Fruit fly (Drosophila melanogaster) whole organism, embryonic: ENCODE measurements around the gene Dredd.

Experiments used
- B-H2 ChIP-seq: fragments of 200-800 bp; sonication (Bioruptor generic); optimal IDR thresholded peaks from 2 replicates; lab custom pipeline; 2018; ENCODE audit warnings: missing biosample characterization, mild to moderate bottlenecking, missing genetic modification characterization
- Bdp1 ChIP-seq: fragments of 200-800 bp; sonication (Bioruptor generic); optimal IDR thresholded peaks from 3 replicates; lab custom pipeline; 2016; ENCODE audit warnings: missing biosample characterization, missing genetic modification characterization
- CG11093 ChIP-seq: fragments of 200-800 bp; sonication (Bioruptor generic); IDR thresholded peaks from 3 replicates; pipeline ENCODE4 v1.3.6; 2022; ENCODE audit warnings: missing biosample characterization, missing genetic modification characterization
- CG11696 ChIP-seq: fragments of 200-800 bp; sonication (Bioruptor generic); IDR thresholded peaks from 2 replicates; pipeline ENCODE4 v1.3.6; 2022; ENCODE audit warnings: missing biosample characterization, missing genetic modification characterization
- CG12299 ChIP-seq: fragments of 200-800 bp; sonication (Bioruptor generic); optimal IDR thresholded peaks from 2 replicates; lab custom pipeline; 2018; ENCODE audit warnings: missing biosample characterization, mild to moderate bottlenecking, missing genetic modification characterization
- CG13296 ChIP-seq: fragments of 200-800 bp; sonication (Bioruptor generic); optimal IDR thresholded peaks from 3 replicates; lab custom pipeline; 2018; ENCODE audit warnings: missing biosample characterization, mild to moderate bottlenecking, missing genetic modification characterization
- CG14965 ChIP-seq: fragments of 200-800 bp; sonication (Bioruptor generic); optimal IDR thresholded peaks from 2 replicates; lab custom pipeline; 2016; ENCODE audit warnings: missing biosample characterization, missing genetic modification characterization, borderline replicate concordance
- CG15601 ChIP-seq: fragments of 200-800 bp; sonication (Bioruptor generic); optimal IDR thresholded peaks from 3 replicates; lab custom pipeline; 2019; ENCODE audit warnings: missing biosample characterization, mild to moderate bottlenecking, missing genetic modification characterization, moderate library complexity
- CG1602 ChIP-seq: fragments of 200-800 bp; sonication (Bioruptor generic); optimal IDR thresholded peaks from 3 replicates; lab custom pipeline; 2016; ENCODE audit warnings: missing biosample characterization, missing genetic modification characterization
- CG18476 ChIP-seq: fragments of 200-800 bp; sonication (Bioruptor generic); optimal IDR thresholded peaks from 2 replicates; lab custom pipeline; 2016; ENCODE audit warnings: missing biosample characterization, mild to moderate bottlenecking, missing genetic modification characterization
- CG2712 ChIP-seq: fragments of 200-800 bp; optimal IDR thresholded peaks from 3 replicates; lab custom pipeline; 2019; ENCODE audit warnings: missing biosample characterization, mild to moderate bottlenecking, missing genetic modification characterization, moderate library complexity
- CG31224 ChIP-seq: fragments of 200-800 bp; sonication (Bioruptor generic); IDR thresholded peaks from 2 replicates; pipeline ENCODE4 v1.3.6; 2022; ENCODE audit warnings: missing biosample characterization, missing genetic modification characterization
- CG3281 ChIP-seq: fragments of 200-800 bp; sonication (Bioruptor generic); optimal IDR thresholded peaks from 3 replicates; lab custom pipeline; 2017; ENCODE audit warnings: missing biosample characterization, mild to moderate bottlenecking, missing genetic modification characterization
- CG34422 ChIP-seq: fragments of 200-800 bp; sonication (Bioruptor generic); IDR thresholded peaks from 3 replicates; pipeline ENCODE4 v1.3.6; 2022; ENCODE audit warnings: missing biosample characterization, missing genetic modification characterization
- CG3838 ChIP-seq: fragments of 200-800 bp; sonication (Bioruptor generic); optimal IDR thresholded peaks from 3 replicates; lab custom pipeline; 2016; ENCODE audit warnings: missing biosample characterization, missing genetic modification characterization
- CG4820 ChIP-seq: fragments of 200-800 bp; sonication (Bioruptor generic); optimal IDR thresholded peaks from 3 replicates; lab custom pipeline; 2016; ENCODE audit warnings: missing biosample characterization, missing genetic modification characterization
- CG5953 ChIP-seq: fragments of 200-800 bp; sonication (Bioruptor generic); IDR thresholded peaks from 2 replicates; pipeline ENCODE4 v1.3.6; 2022; ENCODE audit warnings: missing biosample characterization, missing genetic modification characterization
- CG6683 ChIP-seq: fragments of 200-800 bp; sonication (Bioruptor generic); optimal IDR thresholded peaks from 2 replicates; lab custom pipeline; 2017; ENCODE audit warnings: missing biosample characterization, mild to moderate bottlenecking, missing genetic modification characterization, missing genetic modification reagents
- CG6791 ChIP-seq: fragments of 200-800 bp; sonication (Bioruptor generic); IDR thresholded peaks from 3 replicates; pipeline ENCODE4 v1.3.6; 2022; ENCODE audit warnings: missing biosample characterization, missing genetic modification characterization; ENCODE audit not compliant: partially characterized antibody
- CG7372 ChIP-seq: fragments of 200-800 bp; sonication (Bioruptor generic); IDR thresholded peaks from 2 replicates; pipeline ENCODE4 v1.3.6; 2022; ENCODE audit warnings: missing biosample characterization, missing genetic modification characterization
- CG7556 ChIP-seq: fragments of 200-800 bp; sonication (Bioruptor generic); optimal IDR thresholded peaks from 2 replicates; lab custom pipeline; 2017; ENCODE audit warnings: missing biosample characterization, mild to moderate bottlenecking, missing genetic modification characterization
- CG7963 ChIP-seq: fragments of 200-800 bp; sonication (Bioruptor generic); IDR thresholded peaks from 3 replicates; pipeline ENCODE4 v1.3.6; 2022; ENCODE audit warnings: missing biosample characterization, missing genetic modification characterization; ENCODE audit not compliant: partially characterized antibody
- Dp ChIP-seq: fragments of 200-800 bp; sonication (Bioruptor generic); optimal IDR thresholded peaks from 2 replicates; lab custom pipeline; 2018; ENCODE audit warnings: missing biosample characterization, mild to moderate bottlenecking, missing genetic modification characterization, moderate library complexity
- H15 ChIP-seq: fragments of 200-800 bp; sonication (Bioruptor generic); IDR thresholded peaks from 3 replicates; pipeline ENCODE4 v1.3.6; 2022; ENCODE audit warnings: missing biosample characterization, missing genetic modification characterization
- H2.0 ChIP-seq: fragments of 200-800 bp; sonication (Bioruptor generic); IDR thresholded peaks from 2 replicates; pipeline ENCODE4 v1.3.6; 2022; ENCODE audit warnings: missing biosample characterization, missing genetic modification characterization
- HLH3B ChIP-seq: fragments of 200-800 bp; sonication (Bioruptor generic); IDR thresholded peaks from 2 replicates; pipeline ENCODE4 v1.3.6; 2022; ENCODE audit warnings: missing biosample characterization, missing genetic modification characterization
- HmgD ChIP-seq: fragments of 200-800 bp; sonication (Bioruptor generic); optimal IDR thresholded peaks from 3 replicates; lab custom pipeline; 2016; ENCODE audit warnings: missing biosample characterization, missing genetic modification characterization
- Hr3 ChIP-seq: fragments of 200-800 bp; sonication (Bioruptor generic); optimal IDR thresholded peaks from 3 replicates; lab custom pipeline; 2016; ENCODE audit warnings: missing biosample characterization, missing genetic modification characterization
- Lhr ChIP-seq: fragments of 200-800 bp; sonication (Bioruptor generic); optimal IDR thresholded peaks from 3 replicates; lab custom pipeline; 2017; ENCODE audit warnings: mild to moderate bottlenecking, missing biosample characterization, missing genetic modification reagents, missing genetic modification characterization
- NC2β ChIP-seq: fragments of 200-800 bp; sonication (Bioruptor generic); optimal IDR thresholded peaks from 2 replicates; lab custom pipeline; 2016; ENCODE audit warnings: missing biosample characterization, missing genetic modification characterization
- Oaz ChIP-seq: fragments of 200-800 bp; sonication (Bioruptor generic); IDR thresholded peaks from 2 replicates; pipeline ENCODE4 v1.3.6; 2022; ENCODE audit warnings: missing biosample characterization, missing genetic modification characterization
- Poxn ChIP-seq: fragments of 200-800 bp; sonication (Bioruptor generic); IDR thresholded peaks from 2 replicates; pipeline ENCODE4 v1.3.6; 2022; ENCODE audit warnings: missing biosample characterization, missing genetic modification characterization
- TFAM ChIP-seq: fragments of 200-800 bp; sonication (Bioruptor generic); optimal IDR thresholded peaks from 2 replicates; lab custom pipeline; 2017; ENCODE audit warnings: missing biosample characterization, missing genetic modification characterization, inconsistent platforms
- ap ChIP-seq: fragments of 200-800 bp; sonication (Bioruptor generic); IDR thresholded peaks from 2 replicates; pipeline ENCODE4 v1.3.6; 2022; ENCODE audit warnings: missing biosample characterization, missing genetic modification characterization
- ase ChIP-seq: fragments of 200-800 bp; sonication (Bioruptor generic); IDR thresholded peaks from 3 replicates; pipeline ENCODE4 v1.3.6; 2022; ENCODE audit warnings: missing biosample characterization, missing genetic modification characterization
- ash1 ChIP-seq: fragments of 200-800 bp; sonication (Bioruptor generic); optimal IDR thresholded peaks from 2 replicates; lab custom pipeline; 2018; ENCODE audit warnings: missing biosample characterization, mild to moderate bottlenecking, missing genetic modification characterization
- corto ChIP-seq: fragments of 200-800 bp; sonication (Bioruptor generic); optimal IDR thresholded peaks from 2 replicates; lab custom pipeline; 2016; ENCODE audit warnings: missing biosample characterization, mild to moderate bottlenecking, missing genetic modification characterization, moderate library complexity
- exex ChIP-seq: fragments of 200-800 bp; sonication (Bioruptor generic); optimal IDR thresholded peaks from 4 replicates; lab custom pipeline; 2018; ENCODE audit warnings: missing biosample characterization, mild to moderate bottlenecking, missing genetic modification characterization, moderate library complexity
- fd3F ChIP-seq: fragments of 200-800 bp; sonication (Bioruptor generic); optimal IDR thresholded peaks from 2 replicates; lab custom pipeline; 2018; ENCODE audit warnings: missing biosample characterization, mild to moderate bottlenecking, missing genetic modification characterization, moderate library complexity
- ftz-f1 ChIP-seq: fragments of 200-800 bp; sonication (Bioruptor generic); optimal IDR thresholded peaks from 2 replicates; lab custom pipeline; 2016; ENCODE audit warnings: missing biosample characterization, missing genetic modification characterization
- gce ChIP-seq: fragments of 200-800 bp; sonication (Bioruptor generic); IDR thresholded peaks from 3 replicates; pipeline ENCODE4 v1.3.6; 2022; ENCODE audit warnings: missing biosample characterization, missing genetic modification characterization
- grau ChIP-seq: fragments of 200-800 bp; optimal IDR thresholded peaks from 3 replicates; lab custom pipeline; 2019; ENCODE audit warnings: missing biosample characterization, mild to moderate bottlenecking, missing genetic modification characterization, moderate library complexity
- hbn ChIP-seq: fragments of 200-800 bp; sonication (Bioruptor generic); IDR thresholded peaks from 2 replicates; pipeline ENCODE4 v1.3.6; 2022; ENCODE audit warnings: missing biosample characterization, missing genetic modification characterization; ENCODE audit not compliant: partially characterized antibody
- mirr ChIP-seq: fragments of 200-800 bp; sonication (Bioruptor generic); optimal IDR thresholded peaks from 3 replicates; lab custom pipeline; 2018; ENCODE audit warnings: missing biosample characterization, mild to moderate bottlenecking, missing genetic modification characterization
- p53 ChIP-seq: fragments of 200-800 bp; sonication (Bioruptor generic); optimal IDR thresholded peaks from 2 replicates; lab custom pipeline; 2016; ENCODE audit warnings: missing biosample characterization, missing genetic modification characterization
- pnt ChIP-seq: fragments of 200-800 bp; sonication (Bioruptor generic); optimal IDR thresholded peaks from 3 replicates; lab custom pipeline; 2016; ENCODE audit warnings: missing biosample characterization, missing genetic modification characterization
- psq ChIP-seq: fragments of 200-800 bp; sonication (Bioruptor generic); optimal IDR thresholded peaks from 2 replicates; lab custom pipeline; 2017; ENCODE audit warnings: missing biosample characterization, missing genetic modification characterization
- ranshi ChIP-seq: fragments of 200-800 bp; sonication (Bioruptor generic); IDR thresholded peaks from 2 replicates; pipeline ENCODE4 v1.3.6; 2022; ENCODE audit warnings: missing biosample characterization, missing genetic modification characterization
- row ChIP-seq: fragments of 200-800 bp; sonication (Bioruptor generic); IDR thresholded peaks from 3 replicates; pipeline ENCODE4 v1.3.6; 2022; ENCODE audit warnings: missing biosample characterization, missing genetic modification characterization
- sr ChIP-seq: fragments of 200-800 bp; sonication (Bioruptor generic); IDR thresholded peaks from 3 replicates; pipeline ENCODE4 v1.3.6; 2022; ENCODE audit warnings: missing biosample characterization, missing genetic modification characterization
- trh ChIP-seq: fragments of 200-800 bp; sonication (Bioruptor generic); optimal IDR thresholded peaks from 2 replicates; lab custom pipeline; 2016; ENCODE audit warnings: missing biosample characterization, missing genetic modification characterization
- zf30C ChIP-seq: fragments of 200-800 bp; sonication (Bioruptor generic); optimal IDR thresholded peaks from 3 replicates; lab custom pipeline; 2018; ENCODE audit warnings: missing biosample characterization, mild to moderate bottlenecking, missing genetic modification characterization

Dredd gene

DNA sequence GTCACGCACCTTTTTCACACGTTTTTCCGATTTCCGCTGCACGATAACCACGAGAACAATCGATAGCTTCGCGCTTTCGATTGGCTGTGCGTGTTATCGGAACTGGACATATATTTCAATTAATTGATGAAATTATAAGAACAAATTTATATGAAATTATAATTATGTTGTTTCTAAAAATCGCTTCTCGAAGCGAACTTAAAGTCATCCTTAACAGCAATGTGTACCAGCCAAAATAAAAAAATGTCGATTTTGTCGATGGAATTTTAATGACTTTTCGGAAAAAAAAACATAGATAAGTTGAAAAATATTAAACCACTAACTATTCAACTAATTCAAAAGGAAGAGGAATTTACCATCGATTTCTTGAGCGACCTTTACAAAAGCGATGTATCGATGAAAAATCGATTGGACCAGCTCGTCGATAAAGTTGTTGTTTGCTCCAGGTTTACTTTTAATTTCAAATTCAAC is 10.2 kb downstream of the Dredd start, which contains the start of the genes CG13364 and Hinfp (continued):
- TF ChIP-seq CG15601 (no peak), TFAM (GFP tag; lab: Kevin White, UChicago) (no peak), ash1 (GFP tag; lab: Kevin White, UChicago) (no peak), B-H2 (GFP tag; lab: Kevin White, UChicago) (no peak), NC2β (no peak), CG1602 (GFP tag; lab: Kevin White, UChicago) (no peak), H2.0 (GFP tag; lab: Robert Waterston, UW) (no peak), ap (no peak), CG3281 (GFP tag; lab: Kevin White, UChicago) (no peak), CG31224 (GFP tag; lab: Robert Waterston, UW) (no peak), CG11093 (GFP tag; lab: Robert Waterston, UW) (no peak), H15 (GFP tag; lab: Robert Waterston, UW) (no peak), hbn (GFP tag; lab: Robert Waterston, UW) (peak; percentile 64; the same call in 1 of the 2 replicates), sr (GFP tag; lab: Robert Waterston, UW) (no peak), Lhr (GFP tag; lab: Kevin White, UChicago) (no peak), CG5953 (GFP tag; lab: Robert Waterston, UW) (no peak), CG7963 (peak; percentile 66), Hr3 (GFP tag; lab: Kevin White, UChicago) (no peak), mirr (GFP tag; lab: Kevin White, UChicago) (no peak), ase (GFP tag; lab: Robert Waterston, UW) (no peak), grau (tag; lab: Kevin White, UChicago) (peak; percentile 3), CG13296 (GFP tag; lab: Kevin White, UChicago) (no peak), Bdp1 (GFP tag; lab: Kevin White, UChicago) (no peak), zf30C (GFP tag; lab: Kevin White, UChicago) (no peak), CG4820 (no peak), HLH3B (GFP tag; lab: Robert Waterston, UW) (no peak), CG11696 (no peak), CG3838 (GFP tag; lab: Kevin White, UChicago) (no peak), ranshi (GFP tag; lab: Robert Waterston, UW) (no peak), CG7556 (no peak), row (GFP tag; lab: Robert Waterston, UW) (peak; percentile 23; the same call in 1 of the 3 replicates), psq (GFP tag; lab: Kevin White, UChicago) (no peak), CG12299 (tag; lab: Kevin White, UChicago) (no peak), p53 (no peak), CG34422 (no peak), CG7372 (no peak), Oaz (GFP tag; lab: Robert Waterston, UW) (no peak), gce (no peak), CG6791 (peak; percentile 86), CG14965 (GFP tag; lab: Kevin White, UChicago) (no peak), HmgD (no peak), ftz-f1 (GFP tag; lab: Kevin White, UChicago) (no peak), CG6683 (no peak), Dp (peak; percentile 37), CG18476 (GFP tag; lab: Kevin White, UChicago) (no peak), CG2712 (tag; lab: Kevin White, UChicago) (peak; percentile 32), trh (no peak), exex (tag; lab: Kevin White, UChicago) (no peak), corto (GFP tag; lab: Kevin White, UChicago) (no peak), Poxn (GFP tag; lab: Robert Waterston, UW) (no peak), pnt (GFP tag; lab: Kevin White, UChicago) (no peak), fd3F (GFP tag; lab: Kevin White, UChicago) (no peak)
